Fruit fly (Drosophila melanogaster) whole organism, prepupa: ENCODE measurements around the gene CG31515.
A peak's percentile ranks its signal among the peaks of the same experiment; 100 is the strongest.

ENCODE experiments used
- CG11294 ChIP-seq: fragments of 200-800 bp; sonication (Bioruptor generic); IDR thresholded peaks from 2 replicates; pipeline ENCODE4 v1.3.6; 2022; ENCODE audit warnings: missing biosample characterization, missing genetic modification characterization
- CG11902 ChIP-seq: fragments of 200-800 bp; sonication (Bioruptor generic); optimal IDR thresholded peaks from 3 replicates; lab custom pipeline; 2016; ENCODE audit warnings: missing biosample characterization, missing genetic modification characterization
- CG9139 ChIP-seq: fragments of 200-800 bp; sonication (Bioruptor generic); optimal IDR thresholded peaks from 3 replicates; lab custom pipeline; 2017; ENCODE audit warnings: missing biosample characterization, mild to moderate bottlenecking, missing genetic modification characterization
- Gug ChIP-seq: fragments of 200-800 bp; sonication (Bioruptor generic); IDR thresholded peaks from 2 replicates; pipeline ENCODE4 v1.3.6; 2022; ENCODE audit warnings: missing biosample characterization, missing genetic modification characterization
- Hr39 ChIP-seq: fragments of 200-800 bp; sonication (Bioruptor generic); optimal IDR thresholded peaks from 2 replicates; lab custom pipeline; 2016; ENCODE audit warnings: missing biosample characterization, missing genetic modification characterization
- Sox102F ChIP-seq: fragments of 200-800 bp; sonication (Bioruptor generic); optimal IDR thresholded peaks from 2 replicates; lab custom pipeline; 2016; ENCODE audit warnings: missing biosample characterization, mild to moderate bottlenecking, missing genetic modification characterization

DNA sequence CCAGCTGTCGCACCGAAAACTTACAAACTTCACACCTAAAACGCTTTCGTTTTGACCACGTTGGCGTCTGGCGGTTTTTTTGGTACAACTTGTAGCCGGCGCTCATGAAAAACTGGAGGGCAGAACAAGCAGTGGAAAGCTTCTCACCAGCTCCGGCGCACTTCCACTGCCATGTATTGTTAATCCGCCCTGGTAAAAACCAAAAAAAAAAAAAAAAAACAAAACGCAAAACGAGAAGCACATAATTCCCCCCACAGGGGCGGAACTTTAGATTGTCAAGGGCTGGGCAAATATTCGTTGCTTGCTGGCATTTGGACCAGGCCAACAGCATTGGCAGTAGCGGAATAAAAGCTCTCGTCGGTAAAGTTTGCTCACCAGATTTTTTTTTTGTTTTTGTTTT is 14.4 kb downstream of the CG31515 start:
- TF ChIP-seq CG11294 (GFP tag; lab: Robert Waterston, UW) (peak; percentile 37; the same call in 1 of the 2 replicates), Gug (peak; percentile 34), CG9139 (no peak), Sox102F (GFP tag; lab: Kevin White, UChicago) (peak; percentile 73), Hr39 (GFP tag; lab: Kevin White, UChicago) (peak; percentile 21), CG11902 (GFP tag; lab: Kevin White, UChicago) (no peak)
